Worm (Caenorhabditis elegans) whole organism, L1 larva: ENCODE measurements around the gene D1025.1.

Source experiments
- C34B4.2 ChIP-seq: sonication (generic microtip); optimal IDR thresholded peaks from 2 replicates; lab custom pipeline; 2017; ENCODE audit warnings: mild to moderate bottlenecking, missing genetic modification characterization, missing compliant biosample characterization
- alr-1 ChIP-seq: fragments of 200-800 bp; sonication (Bioruptor generic); optimal IDR thresholded peaks from 2 replicates; lab custom pipeline; 2018; ENCODE audit warnings: borderline replicate concordance, mild to moderate bottlenecking, missing genetic modification characterization, missing compliant biosample characterization
- aly-2 ChIP-seq: fragments of 150-350 bp; optimal IDR thresholded peaks from 2 replicates; lab custom pipeline; 2014; ENCODE audit warnings: missing biosample characterization, missing genetic modification characterization
- ama-1 ChIP-seq: fragments of 150-350 bp; optimal IDR thresholded peaks from 2 replicates; lab custom pipeline; 2014
- ceh-88 ChIP-seq: fragments of 200-800 bp; sonication (Bioruptor generic); IDR thresholded peaks from 2 replicates; pipeline ENCODE4 v1.3.6; 2022; ENCODE audit warnings: missing genetic modification characterization, missing compliant biosample characterization
- ceh-90 ChIP-seq: sonication (generic microtip); optimal IDR thresholded peaks from 2 replicates; lab custom pipeline; 2016; ENCODE audit warnings: missing genetic modification characterization, missing compliant biosample characterization
- ces-1 ChIP-seq: fragments of 150-350 bp; optimal IDR thresholded peaks from 2 replicates; lab custom pipeline; 2014; ENCODE audit warnings: missing biosample characterization, missing genetic modification reagents, missing genetic modification characterization
- dpl-1 ChIP-seq, 3 experiments: fragments of 150-350 bp in 2 of 3; sonication (generic microtip) in 1 of 3; optimal IDR thresholded peaks; 2 replicates each; lab custom pipeline; 2014 to 2017; ENCODE audit warnings: missing biosample characterization in 3 of 3, missing genetic modification characterization in 3 of 3, missing genetic modification reagents in 3 of 3
- dsc-1 ChIP-seq: sonication (generic microtip); optimal IDR thresholded peaks from 2 replicates; lab custom pipeline; 2016; ENCODE audit warnings: mild to moderate bottlenecking, missing genetic modification characterization, missing compliant biosample characterization
- efl-3 ChIP-seq: fragments of 200-800 bp; sonication (Bioruptor generic); optimal IDR thresholded peaks from 2 replicates; lab custom pipeline; 2018; ENCODE audit warnings: mild to moderate bottlenecking, missing genetic modification characterization, missing compliant biosample characterization
- egl-13 ChIP-seq: sonication (generic microtip); optimal IDR thresholded peaks from 2 replicates; lab custom pipeline; 2016; ENCODE audit warnings: missing genotype, missing genetic modification reagents, missing genetic modification characterization, missing compliant biosample characterization
- egl-27 ChIP-seq, 2 experiments: fragments of 150-350 bp in 1 of 2; sonication (generic microtip); optimal IDR thresholded peaks; 3 replicates each; lab custom pipeline; 2017 to 2018; ENCODE audit warnings: missing biosample characterization in 2 of 2, missing genetic modification characterization in 2 of 2, missing genetic modification reagents in 2 of 2
- elt-2 ChIP-seq: sonication (generic microtip); optimal IDR thresholded peaks from 2 replicates; lab custom pipeline; 2016; ENCODE audit warnings: missing genetic modification characterization, mild to moderate bottlenecking, inconsistent platforms, missing compliant biosample characterization, missing genetic modification reagents
- elt-3 ChIP-seq, 6 experiments: fragments of 150-350 bp in 1 of 6; sonication (generic microtip); optimal IDR thresholded peaks; 2 replicates each; lab custom pipeline; 2017 to 2018; ENCODE audit warnings: missing biosample characterization in 6 of 6, missing genetic modification characterization in 6 of 6, inconsistent platforms in 1 of 6
- fkh-10 ChIP-seq: sonication (generic microtip); optimal IDR thresholded peaks from 2 replicates; lab custom pipeline; 2017; ENCODE audit warnings: missing biosample characterization, missing genetic modification reagents, missing genetic modification characterization
- fkh-8 ChIP-seq: sonication (generic microtip); optimal IDR thresholded peaks from 2 replicates; lab custom pipeline; 2016; ENCODE audit warnings: mild to moderate bottlenecking, missing genetic modification characterization, missing compliant biosample characterization
- fos-1 ChIP-seq: fragments of 150-350 bp; optimal IDR thresholded peaks from 2 replicates; lab custom pipeline; 2014; ENCODE audit warnings: missing biosample characterization, missing genetic modification characterization
- hlh-17 ChIP-seq: fragments of 200-800 bp; sonication (Bioruptor generic); optimal IDR thresholded peaks from 2 replicates; lab custom pipeline; 2018; ENCODE audit warnings: missing genetic modification characterization, mild to moderate bottlenecking, missing compliant biosample characterization, moderate library complexity, borderline replicate concordance
- hlh-4 ChIP-seq: sonication (generic microtip); optimal IDR thresholded peaks from 2 replicates; lab custom pipeline; 2016; ENCODE audit warnings: mild to moderate bottlenecking, missing genetic modification characterization, missing compliant biosample characterization
- jun-1 ChIP-seq: fragments of 150-350 bp; optimal IDR thresholded peaks from 2 replicates; lab custom pipeline; 2014; ENCODE audit warnings: missing biosample characterization, missing genetic modification reagents, missing genetic modification characterization
- lin-13 ChIP-seq: fragments of 150-350 bp; optimal IDR thresholded peaks from 2 replicates; lab custom pipeline; 2014; ENCODE audit warnings: missing biosample characterization, missing genetic modification reagents, missing genetic modification characterization
- lin-15B ChIP-seq: fragments of 150-350 bp; sonication (generic microtip); optimal IDR thresholded peaks from 3 replicates; lab custom pipeline; 2014; ENCODE audit warnings: missing biosample characterization, missing genetic modification characterization
- lin-35 ChIP-seq, 2 experiments: fragments of 150-350 bp; optimal IDR thresholded peaks; 2 replicates each; lab custom pipeline; 2014; ENCODE audit warnings: missing biosample characterization in 2 of 2, missing genetic modification characterization in 2 of 2, missing genetic modification reagents in 2 of 2
- lin-39 ChIP-seq: fragments of 150-350 bp; optimal IDR thresholded peaks from 2 replicates; lab custom pipeline; 2014; ENCODE audit warnings: missing biosample characterization, missing genetic modification reagents, missing genetic modification characterization
- mab-9 ChIP-seq: fragments of 200-800 bp; sonication (Bioruptor generic); IDR thresholded peaks from 2 replicates; pipeline ENCODE4 v1.3.6; 2022; ENCODE audit warnings: missing genetic modification reagents, missing genetic modification characterization, missing compliant biosample characterization
- mef-2 ChIP-seq: fragments of 150-350 bp; optimal IDR thresholded peaks from 2 replicates; lab custom pipeline; 2014; ENCODE audit warnings: missing biosample characterization, missing genetic modification characterization
- mep-1 ChIP-seq: fragments of 150-350 bp; optimal IDR thresholded peaks from 2 replicates; lab custom pipeline; 2014; ENCODE audit warnings: missing biosample characterization, missing genetic modification characterization
- nhr-11 ChIP-seq: fragments of 150-350 bp; optimal IDR thresholded peaks from 2 replicates; lab custom pipeline; 2014; ENCODE audit warnings: missing biosample characterization, missing genetic modification characterization
- nhr-12 ChIP-seq: sonication (generic microtip); optimal IDR thresholded peaks from 2 replicates; lab custom pipeline; 2017; ENCODE audit warnings: missing biosample characterization, missing genetic modification characterization
- nhr-19 ChIP-seq: fragments of 200-800 bp; sonication (Bioruptor generic); conservative IDR thresholded peaks from 2 replicates; pipeline ENCODE4 v1.3.6; 2022; ENCODE audit warnings: missing genetic modification characterization, missing compliant biosample characterization
- nhr-20 ChIP-seq: sonication (generic microtip); optimal IDR thresholded peaks from 2 replicates; lab custom pipeline; 2016; ENCODE audit warnings: mild to moderate bottlenecking, missing genetic modification characterization, missing compliant biosample characterization
- nhr-28 ChIP-seq: fragments of 150-350 bp; optimal IDR thresholded peaks from 2 replicates; lab custom pipeline; 2014; ENCODE audit warnings: missing biosample characterization, missing genetic modification characterization
- nhr-71 ChIP-seq: sonication (generic microtip); optimal IDR thresholded peaks from 2 replicates; lab custom pipeline; 2016; ENCODE audit warnings: mild to moderate bottlenecking, missing genetic modification characterization, moderate library complexity, missing compliant biosample characterization
- nhr-76 ChIP-seq: sonication (generic microtip); optimal IDR thresholded peaks from 2 replicates; lab custom pipeline; 2017; ENCODE audit warnings: missing biosample characterization, missing genetic modification characterization
- nhr-77 ChIP-seq: fragments of 150-350 bp; optimal IDR thresholded peaks from 2 replicates; lab custom pipeline; 2014; ENCODE audit warnings: missing biosample characterization, missing genetic modification characterization
- nhr-90 ChIP-seq: sonication (generic microtip); optimal IDR thresholded peaks from 2 replicates; lab custom pipeline; 2016; ENCODE audit warnings: mild to moderate bottlenecking, missing genetic modification characterization, missing compliant biosample characterization; ENCODE audit not compliant: poor library complexity
- pag-3 ChIP-seq: sonication (generic microtip); optimal IDR thresholded peaks from 2 replicates; lab custom pipeline; 2017; ENCODE audit warnings: missing genetic modification characterization, mild to moderate bottlenecking, missing compliant biosample characterization, antibody characterized with exemption, borderline replicate concordance; ENCODE audit not compliant: insufficient read depth
- pax-3 ChIP-seq: fragments of 200-800 bp; sonication (Bioruptor generic); optimal IDR thresholded peaks from 2 replicates; lab custom pipeline; 2018; ENCODE audit warnings: mild to moderate bottlenecking, missing genetic modification characterization, moderate library complexity, missing compliant biosample characterization
- pqm-1 ChIP-seq: sonication (generic microtip); optimal IDR thresholded peaks from 3 replicates; lab custom pipeline; 2017; ENCODE audit warnings: missing biosample characterization, missing genetic modification characterization
- skn-1 ChIP-seq: fragments of 150-350 bp; optimal IDR thresholded peaks from 2 replicates; lab custom pipeline; 2014; ENCODE audit warnings: missing biosample characterization, missing genetic modification characterization
- snpc-4 ChIP-seq: fragments of 150-350 bp; optimal IDR thresholded peaks from 2 replicates; lab custom pipeline; 2014; ENCODE audit warnings: missing biosample characterization, missing genetic modification characterization
- sox-4 ChIP-seq: sonication (generic microtip); optimal IDR thresholded peaks from 2 replicates; lab custom pipeline; 2016; ENCODE audit warnings: missing genetic modification characterization, missing compliant biosample characterization
- sptf-1 ChIP-seq: fragments of 150-350 bp; optimal IDR thresholded peaks from 2 replicates; lab custom pipeline; 2014; ENCODE audit warnings: missing biosample characterization, missing genetic modification characterization
- swsn-7 ChIP-seq: sonication (generic microtip); optimal IDR thresholded peaks from 2 replicates; lab custom pipeline; 2016; ENCODE audit warnings: missing genetic modification characterization, missing compliant biosample characterization
- tbx-2 ChIP-seq: sonication (generic microtip); optimal IDR thresholded peaks from 2 replicates; lab custom pipeline; 2016; ENCODE audit warnings: missing genetic modification characterization, missing compliant biosample characterization
- tlp-1 ChIP-seq: fragments of 150-350 bp; optimal IDR thresholded peaks from 2 replicates; lab custom pipeline; 2014; ENCODE audit warnings: missing biosample characterization, missing genetic modification characterization
- unc-86 ChIP-seq: sonication (generic microtip); optimal IDR thresholded peaks from 2 replicates; lab custom pipeline; 2016; ENCODE audit warnings: missing genetic modification characterization, missing compliant biosample characterization
- xbp-1 ChIP-seq: sonication (generic microtip); optimal IDR thresholded peaks from 2 replicates; lab custom pipeline; 2016; ENCODE audit warnings: missing genetic modification characterization, missing compliant biosample characterization
- ztf-11 ChIP-seq, 2 experiments: sonication (generic microtip); optimal IDR thresholded peaks; 2 replicates each; lab custom pipeline; 2016 to 2017; ENCODE audit warnings: missing genetic modification characterization in 2 of 2, missing biosample characterization in 1 of 2, missing compliant biosample characterization in 1 of 2
- ztf-4 ChIP-seq: fragments of 150-350 bp; optimal IDR thresholded peaks from 2 replicates; lab custom pipeline; 2014; ENCODE audit warnings: missing biosample characterization, missing genetic modification characterization

The D1025.1 gene

ce11 chrX:14561416-14561973 lies 40.9 kb downstream of the D1025.1 start (continued):
- TF ChIP-seq nhr-19 (GFP tag; lab: Robert Waterston, UW) = peak; percentile 75
- TF ChIP-seq nhr-20 (tag; lab: Kevin White, UChicago) = peak; percentile 80
- no peak for TF ChIP-seq sptf-1
- TF ChIP-seq tlp-1 (tag; lab: Kevin White, UChicago) = no peak
- TF ChIP-seq fkh-10 (GFP tag; lab: Kevin White, UChicago) = peak; percentile 93
- peak; percentile 95 for TF ChIP-seq nhr-71
- TF ChIP-seq C34B4.2 (tag; lab: Kevin White, UChicago) = no peak
- peak; percentile 86 for TF ChIP-seq egl-13 (tag; lab: Kevin White, UChicago)
- no peak; the same call in 1 of the 2 replicates for TF ChIP-seq mab-9 (GFP tag; lab: Robert Waterston, UW)
- TF ChIP-seq hlh-4 (tag; lab: Kevin White, UChicago) = no peak
- TF ChIP-seq nhr-11 = no peak
- no peak for TF ChIP-seq sox-4
- TF ChIP-seq lin-35 (GFP tag; optimal IDR thresholded peaks at IDR 0.05; lab: Kevin White, UChicago) = peak in 1 of 2 experiments; percentile 4
- no peak for TF ChIP-seq efl-3 (GFP tag; lab: Kevin White, UChicago)
- TF ChIP-seq mep-1 (tag; lab: Kevin White, UChicago) = peak; percentile 44
- no peak for TF ChIP-seq jun-1 (tag; lab: Kevin White, UChicago)
- TF ChIP-seq swsn-7 (tag; lab: Kevin White, UChicago) = peak; percentile 65
- no peak for TF ChIP-seq nhr-12 (tag; lab: Kevin White, UChicago)
- peak; percentile 45 for TF ChIP-seq fos-1 (tag; lab: Kevin White, UChicago)
- TF ChIP-seq lin-15B (tag; lab: Kevin White, UChicago) = no peak
- peak; percentile 22 for TF ChIP-seq nhr-90 (tag; lab: Kevin White, UChicago)
- TF ChIP-seq egl-27 (tag; optimal IDR thresholded peaks at IDR 0.05; lab: Kevin White, UChicago) = peak in 1 of 2 experiments; percentile 8
- TF ChIP-seq pag-3 = no peak
- no peak for TF ChIP-seq ceh-90 (tag; lab: Kevin White, UChicago)
- no peak for TF ChIP-seq nhr-28 (tag; lab: Kevin White, UChicago)
- no peak for TF ChIP-seq ceh-88
- TF ChIP-seq elt-3 (tag; optimal IDR thresholded peaks at IDR 0.05; lab: Kevin White, UChicago) = peak in 4 of 6 experiments; percentile 1 to 51 (median 41)
- no peak for TF ChIP-seq elt-2 (tag; lab: Kevin White, UChicago)
- TF ChIP-seq alr-1 (tag; lab: Kevin White, UChicago) = no peak
- peak; percentile 41 for TF ChIP-seq xbp-1 (tag; lab: Kevin White, UChicago)
- peak; percentile 38 for TF ChIP-seq dsc-1 (tag; lab: Kevin White, UChicago)
- no peak for TF ChIP-seq lin-39 (tag; lab: Kevin White, UChicago)
- no peak for TF ChIP-seq hlh-17 (GFP tag; lab: Kevin White, UChicago)
- no peak for TF ChIP-seq snpc-4 (tag; lab: Kevin White, UChicago)
- peak; percentile 61 for TF ChIP-seq unc-86
- TF ChIP-seq pax-3 (tag; lab: Kevin White, UChicago) = peak; percentile 4
- TF ChIP-seq ama-1 = no peak
- peak; percentile 83 for TF ChIP-seq fkh-8 (tag; lab: Kevin White, UChicago)
- TF ChIP-seq nhr-76 = no peak
- TF ChIP-seq pqm-1 = no peak
- TF ChIP-seq dpl-1 (GFP tag; optimal IDR thresholded peaks at IDR 0.05; lab: Kevin White, UChicago) = no peak
- no peak for TF ChIP-seq mef-2 (tag; lab: Kevin White, UChicago)
- TF ChIP-seq ztf-4 (tag; lab: Kevin White, UChicago) = peak; percentile 75
- no peak for TF ChIP-seq skn-1
- TF ChIP-seq ces-1 = no peak
- peak; percentile 57 for TF ChIP-seq nhr-77 (tag; lab: Kevin White, UChicago)
- peak; percentile 85 for TF ChIP-seq tbx-2 (tag; lab: Kevin White, UChicago)
- TF ChIP-seq lin-13 (GFP tag; lab: Kevin White, UChicago) = no peak
- no peak for TF ChIP-seq ztf-11 (tag; optimal IDR thresholded peaks at IDR 0.05; lab: Kevin White, UChicago)
- no peak for TF ChIP-seq aly-2
- TF ChIP-seq, all 84 proteins: peak for 37
